Worm (Caenorhabditis elegans) whole organism, L1 larva: ENCODE results near the gene klp-12.

Source experiments
- C04F5.9 ChIP-seq: sonication (generic microtip); optimal IDR thresholded peaks from 2 replicates; lab custom pipeline; 2016; ENCODE audit warnings: missing genetic modification characterization, missing compliant biosample characterization
- C16A3.4 ChIP-seq: fragments of 150-350 bp; optimal IDR thresholded peaks from 2 replicates; lab custom pipeline; 2014; ENCODE audit warnings: missing biosample characterization, missing genetic modification characterization
- aha-1 ChIP-seq: fragments of 150-350 bp; optimal IDR thresholded peaks from 2 replicates; lab custom pipeline; 2014; ENCODE audit warnings: missing biosample characterization, missing genetic modification characterization
- blmp-1 ChIP-seq: fragments of 150-350 bp; optimal IDR thresholded peaks from 2 replicates; lab custom pipeline; 2014; ENCODE audit warnings: missing biosample characterization, missing genetic modification characterization
- ceh-90 ChIP-seq: sonication (generic microtip); optimal IDR thresholded peaks from 2 replicates; lab custom pipeline; 2016; ENCODE audit warnings: missing genetic modification characterization, missing compliant biosample characterization
- ces-1 ChIP-seq: fragments of 150-350 bp; optimal IDR thresholded peaks from 2 replicates; lab custom pipeline; 2014; ENCODE audit warnings: missing biosample characterization, missing genetic modification reagents, missing genetic modification characterization
- efl-1 ChIP-seq, 4 experiments: fragments of 150-350 bp; optimal IDR thresholded peaks in 3 of 4; peaks in 1 of 4; 1 replicate in 1 of 4; 2 replicates in 3 of 4; lab custom pipeline; 2014; ENCODE audit warnings: missing biosample characterization in 2 of 4, missing genetic modification characterization in 2 of 4, missing genetic modification reagents in 2 of 4
- egl-27 ChIP-seq, 2 experiments: fragments of 150-350 bp in 1 of 2; sonication (generic microtip); optimal IDR thresholded peaks; 3 replicates each; lab custom pipeline; 2017 to 2018; ENCODE audit warnings: missing biosample characterization in 2 of 2, missing genetic modification characterization in 2 of 2, missing genetic modification reagents in 2 of 2
- elt-2 ChIP-seq: sonication (generic microtip); optimal IDR thresholded peaks from 2 replicates; lab custom pipeline; 2016; ENCODE audit warnings: missing genetic modification characterization, mild to moderate bottlenecking, inconsistent platforms, missing compliant biosample characterization, missing genetic modification reagents
- ets-5 ChIP-seq: fragments of 200-800 bp; sonication (Bioruptor generic); IDR thresholded peaks from 2 replicates; pipeline ENCODE4 v1.3.6; 2022; ENCODE audit warnings: missing genetic modification characterization, missing compliant biosample characterization
- fkh-4 ChIP-seq: sonication (generic microtip); optimal IDR thresholded peaks from 2 replicates; lab custom pipeline; 2016; ENCODE audit warnings: missing compliant biosample characterization, missing genetic modification characterization, borderline replicate concordance
- fkh-8 ChIP-seq: sonication (generic microtip); optimal IDR thresholded peaks from 2 replicates; lab custom pipeline; 2016; ENCODE audit warnings: mild to moderate bottlenecking, missing genetic modification characterization, missing compliant biosample characterization
- fos-1 ChIP-seq: fragments of 150-350 bp; optimal IDR thresholded peaks from 2 replicates; lab custom pipeline; 2014; ENCODE audit warnings: missing biosample characterization, missing genetic modification characterization
- hlh-17 ChIP-seq: fragments of 200-800 bp; sonication (Bioruptor generic); optimal IDR thresholded peaks from 2 replicates; lab custom pipeline; 2018; ENCODE audit warnings: missing genetic modification characterization, mild to moderate bottlenecking, missing compliant biosample characterization, moderate library complexity, borderline replicate concordance
- hlh-4 ChIP-seq: sonication (generic microtip); optimal IDR thresholded peaks from 2 replicates; lab custom pipeline; 2016; ENCODE audit warnings: mild to moderate bottlenecking, missing genetic modification characterization, missing compliant biosample characterization
- hpl-2 ChIP-seq: fragments of 150-350 bp; optimal IDR thresholded peaks from 2 replicates; lab custom pipeline; 2014; ENCODE audit warnings: missing biosample characterization, missing genetic modification reagents, missing genetic modification characterization
- irx-1 ChIP-seq: sonication (generic microtip); optimal IDR thresholded peaks from 2 replicates; lab custom pipeline; 2016; ENCODE audit warnings: missing genetic modification characterization, missing compliant biosample characterization
- isw-1 ChIP-seq: fragments of 200-800 bp; sonication (Bioruptor generic); IDR thresholded peaks from 2 replicates; pipeline ENCODE4 v1.3.6; 2022; ENCODE audit warnings: missing genetic modification characterization, missing compliant biosample characterization
- lin-14 ChIP-seq: fragments of 200-800 bp; sonication (Bioruptor generic); optimal IDR thresholded peaks from 2 replicates; lab custom pipeline; 2018; ENCODE audit warnings: mild to moderate bottlenecking, missing genetic modification characterization, moderate library complexity, missing compliant biosample characterization
- lin-15B ChIP-seq: fragments of 150-350 bp; sonication (generic microtip); optimal IDR thresholded peaks from 3 replicates; lab custom pipeline; 2014; ENCODE audit warnings: missing biosample characterization, missing genetic modification characterization
- lin-35 ChIP-seq, 2 experiments: fragments of 150-350 bp; optimal IDR thresholded peaks; 2 replicates each; lab custom pipeline; 2014; ENCODE audit warnings: missing biosample characterization in 2 of 2, missing genetic modification characterization in 2 of 2, missing genetic modification reagents in 2 of 2
- lin-39 ChIP-seq: fragments of 150-350 bp; optimal IDR thresholded peaks from 2 replicates; lab custom pipeline; 2014; ENCODE audit warnings: missing biosample characterization, missing genetic modification reagents, missing genetic modification characterization
- lsy-2 ChIP-seq, 2 experiments: fragments of 150-350 bp; optimal IDR thresholded peaks; 2 replicates each; lab custom pipeline; 2014; ENCODE audit warnings: missing biosample characterization in 2 of 2, missing genetic modification characterization in 2 of 2
- mef-2 ChIP-seq: fragments of 150-350 bp; optimal IDR thresholded peaks from 2 replicates; lab custom pipeline; 2014; ENCODE audit warnings: missing biosample characterization, missing genetic modification characterization
- nhr-237 ChIP-seq: fragments of 150-350 bp; optimal IDR thresholded peaks from 2 replicates; lab custom pipeline; 2014; ENCODE audit warnings: missing biosample characterization, missing genetic modification characterization
- nhr-77 ChIP-seq: fragments of 150-350 bp; optimal IDR thresholded peaks from 2 replicates; lab custom pipeline; 2014; ENCODE audit warnings: missing biosample characterization, missing genetic modification characterization
- nhr-84 ChIP-seq: sonication (generic microtip); optimal IDR thresholded peaks from 2 replicates; lab custom pipeline; 2017; ENCODE audit warnings: missing biosample characterization, missing genetic modification characterization
- nhr-85 ChIP-seq: sonication (generic microtip); peaks from one replicate; lab custom pipeline; 2016; ENCODE audit warnings: missing genetic modification characterization, inconsistent platforms, missing compliant biosample characterization
- nhr-90 ChIP-seq: sonication (generic microtip); optimal IDR thresholded peaks from 2 replicates; lab custom pipeline; 2016; ENCODE audit warnings: mild to moderate bottlenecking, missing genetic modification characterization, missing compliant biosample characterization; ENCODE audit not compliant: poor library complexity
- pag-3 ChIP-seq: sonication (generic microtip); optimal IDR thresholded peaks from 2 replicates; lab custom pipeline; 2017; ENCODE audit warnings: missing genetic modification characterization, mild to moderate bottlenecking, missing compliant biosample characterization, antibody characterized with exemption, borderline replicate concordance; ENCODE audit not compliant: insufficient read depth
- rnt-1 ChIP-seq: sonication (generic microtip); optimal IDR thresholded peaks from 2 replicates; lab custom pipeline; 2016; ENCODE audit warnings: mild to moderate bottlenecking, missing genetic modification characterization, moderate library complexity, missing compliant biosample characterization
- skn-1 ChIP-seq: fragments of 150-350 bp; optimal IDR thresholded peaks from 2 replicates; lab custom pipeline; 2014; ENCODE audit warnings: missing biosample characterization, missing genetic modification characterization
- sptf-1 ChIP-seq: fragments of 150-350 bp; optimal IDR thresholded peaks from 2 replicates; lab custom pipeline; 2014; ENCODE audit warnings: missing biosample characterization, missing genetic modification characterization
- unc-62 ChIP-seq: fragments of 150-350 bp; optimal IDR thresholded peaks from 2 replicates; lab custom pipeline; 2014; ENCODE audit warnings: missing biosample characterization, missing genetic modification reagents, missing genetic modification characterization
- unc-86 ChIP-seq: sonication (generic microtip); optimal IDR thresholded peaks from 2 replicates; lab custom pipeline; 2016; ENCODE audit warnings: missing genetic modification characterization, missing compliant biosample characterization
- zip-4 ChIP-seq: fragments of 200-800 bp; sonication (Bioruptor generic); optimal IDR thresholded peaks from 2 replicates; lab custom pipeline; 2018; ENCODE audit warnings: mild to moderate bottlenecking, missing genetic modification characterization, moderate library complexity, missing compliant biosample characterization
- ztf-11 ChIP-seq, 2 experiments: sonication (generic microtip); optimal IDR thresholded peaks; 2 replicates each; lab custom pipeline; 2016 to 2017; ENCODE audit warnings: missing genetic modification characterization in 2 of 2, missing biosample characterization in 1 of 2, missing compliant biosample characterization in 1 of 2

Gene klp-12

DNA sequence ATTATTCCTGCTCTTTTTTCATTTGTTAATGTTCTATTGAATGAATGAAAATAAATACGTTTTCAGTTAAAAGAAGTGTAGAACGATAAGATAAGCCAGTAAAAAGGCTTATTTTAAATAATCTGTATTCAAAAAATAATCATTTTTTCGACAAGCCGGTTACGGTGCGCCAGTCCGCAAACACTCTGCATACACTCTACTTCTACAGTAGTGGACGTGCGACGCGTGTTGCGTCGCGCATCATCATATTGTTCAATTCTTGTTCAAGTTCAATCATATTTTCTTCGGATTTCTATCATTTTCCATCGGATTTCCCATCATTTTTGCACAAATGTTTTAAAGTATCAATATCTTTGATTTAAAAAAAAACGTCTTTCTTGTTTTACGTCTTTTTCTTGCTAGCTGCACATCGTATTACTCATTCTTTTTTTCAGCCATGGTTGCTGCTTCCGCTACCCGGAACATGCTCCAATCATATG is 39.7 kb downstream of the klp-12 start, which contains the start of gene B0035.18:
Gene B0035.18, plus strand, starts transcription at position 429 of the 479 bp plus-strand sequence.
- TF ChIP-seq lsy-2 (tag; optimal IDR thresholded peaks at IDR 0.05; lab: Kevin White, UChicago), result peak in 1 of 2 experiments; percentile 40
- no peak for TF ChIP-seq nhr-77 (tag; lab: Kevin White, UChicago)
- TF ChIP-seq ets-5 (GFP tag; lab: Robert Waterston, UW), result no peak
- no peak for TF ChIP-seq zip-4 (GFP tag; lab: Kevin White, UChicago)
- TF ChIP-seq, all 84 proteins: peak for 1

DNA sequence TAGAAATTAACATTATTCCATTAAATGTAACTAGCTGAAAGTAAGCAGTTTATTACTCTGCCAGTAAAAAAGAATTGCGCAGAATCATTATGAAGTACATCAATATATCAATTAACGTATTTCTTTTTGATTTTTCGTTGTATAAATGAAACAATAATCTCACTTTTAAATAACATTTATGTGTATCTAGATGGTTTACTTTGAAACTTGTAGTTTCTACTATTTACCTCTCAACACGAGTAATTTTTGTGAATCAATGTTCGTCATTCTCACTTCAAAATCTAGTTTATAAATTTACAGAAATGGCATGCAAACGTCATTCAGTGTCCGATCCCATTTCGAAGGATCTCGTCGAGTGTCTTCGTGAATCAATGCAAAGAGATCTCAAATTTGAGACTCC is 42.5 kb downstream of the klp-12 start, which contains the start of gene gspd-1:
Gene gspd-1, plus strand, starts transcription at position 301 of the 400 bp plus-strand sequence.
- no peak for TF ChIP-seq mef-2 (tag; lab: Kevin White, UChicago)
- TF ChIP-seq isw-1 (GFP tag; lab: Robert Waterston, UW), result no peak
- TF ChIP-seq fos-1, result no peak
- TF ChIP-seq nhr-90 (tag; lab: Kevin White, UChicago), result no peak
- no peak for TF ChIP-seq lsy-2 (tag; optimal IDR thresholded peaks at IDR 0.05; lab: Kevin White, UChicago)
- TF ChIP-seq C04F5.9, result no peak
- TF ChIP-seq hlh-17 (GFP tag; lab: Kevin White, UChicago), result no peak
- TF ChIP-seq ceh-90 (tag; lab: Kevin White, UChicago), result no peak
- TF ChIP-seq C16A3.4 (tag; lab: Kevin White, UChicago), result no peak
- no peak for TF ChIP-seq elt-2 (tag; lab: Kevin White, UChicago)
- no peak for TF ChIP-seq hlh-4
- no peak for TF ChIP-seq irx-1 (tag; lab: Kevin White, UChicago)
- no peak for TF ChIP-seq lin-15B (tag; lab: Kevin White, UChicago)
- no peak for TF ChIP-seq blmp-1 (tag; lab: Kevin White, UChicago)
- TF ChIP-seq ces-1, result no peak
- no peak for TF ChIP-seq rnt-1
- TF ChIP-seq unc-62 (GFP tag; lab: Kevin White, UChicago), result no peak
- TF ChIP-seq egl-27 (tag; optimal IDR thresholded peaks at IDR 0.05; lab: Kevin White, UChicago), result no peak

DNA sequence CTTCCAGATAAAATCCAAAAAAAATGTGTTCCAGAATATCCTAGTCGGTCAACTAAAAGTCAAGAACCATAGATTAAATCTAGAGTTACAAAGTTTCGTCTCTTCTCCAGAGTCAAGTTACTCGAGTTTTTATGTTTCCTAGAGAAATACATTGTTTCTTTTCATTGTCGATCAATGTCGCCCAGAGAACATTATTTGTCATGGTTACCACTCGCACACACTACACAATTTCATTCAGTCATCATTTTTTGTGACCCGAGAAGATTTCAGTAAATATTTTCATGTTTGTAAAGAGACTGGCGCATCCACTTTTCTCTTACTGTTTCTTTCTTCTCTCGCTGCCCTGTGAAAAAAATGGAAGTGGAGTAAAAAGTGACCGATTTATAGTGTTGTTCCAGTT is 43.0 kb downstream of the klp-12 start:
- peak; percentile 31 for TF ChIP-seq skn-1 (tag; lab: Kevin White, UChicago)
- peak; percentile 53 for TF ChIP-seq nhr-85 (tag; lab: Kevin White, UChicago)
- no peak for TF ChIP-seq hlh-4

DNA sequence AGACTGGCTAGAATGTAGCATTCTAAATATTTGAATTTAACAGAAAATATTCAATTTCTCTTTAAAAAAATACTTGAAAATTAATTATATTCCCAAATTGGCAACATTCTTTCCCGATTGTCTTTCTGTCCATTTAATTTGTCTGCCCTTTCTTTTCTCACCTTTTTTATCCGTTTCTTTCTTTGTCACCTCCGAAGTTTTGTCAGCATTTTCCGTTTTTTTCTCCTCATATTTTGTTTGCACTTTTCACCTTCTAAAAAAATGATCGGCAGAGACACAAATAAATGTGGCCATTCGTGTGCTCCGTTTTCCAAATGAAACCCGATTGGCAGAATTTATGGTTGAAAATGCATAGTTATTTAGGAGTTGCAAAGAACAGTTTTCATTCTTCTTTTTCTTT is 43.6 kb downstream of the klp-12 start:
- TF ChIP-seq fkh-8 (tag; lab: Kevin White, UChicago) (no peak), lin-14 (GFP tag; lab: Kevin White, UChicago) (peak; percentile 51), nhr-84 (tag; lab: Kevin White, UChicago) (no peak), ces-1 (no peak), unc-86 (no peak), nhr-85 (tag; lab: Kevin White, UChicago) (peak; percentile 31), lin-39 (tag; lab: Kevin White, UChicago) (no peak), sptf-1 (no peak), nhr-237 (tag; lab: Kevin White, UChicago) (no peak), skn-1 (tag; lab: Kevin White, UChicago) (peak; percentile 78), aha-1 (tag; lab: Kevin White, UChicago) (no peak), pag-3 (tag; lab: Kevin White, UChicago) (no peak), hpl-2 (no peak), lin-35 (GFP tag; optimal IDR thresholded peaks at IDR 0.05; lab: Kevin White, UChicago) (no peak)
- TF ChIP-seq, all 84 proteins: peak for 3

DNA sequence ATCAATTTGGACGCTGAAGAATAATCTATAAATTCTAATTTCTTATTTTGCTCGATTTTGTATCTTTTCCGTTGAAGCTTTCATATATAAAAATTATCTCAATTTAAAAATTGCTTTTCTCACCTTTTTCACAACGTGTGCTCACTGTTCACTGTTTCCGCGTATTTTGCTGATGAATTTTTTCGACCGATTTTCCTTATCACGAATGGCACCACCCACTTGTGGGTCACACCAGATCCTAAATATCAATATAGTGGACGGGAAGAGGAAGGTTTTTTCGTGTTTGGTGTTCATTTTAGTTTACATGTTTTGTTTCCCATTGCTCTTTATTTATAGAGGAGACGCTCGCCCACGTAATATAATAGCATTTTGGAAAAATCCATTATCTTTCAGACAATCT is 44.0 kb downstream of the klp-12 start:
- no peak for TF ChIP-seq C16A3.4 (tag; lab: Kevin White, UChicago)
- no peak for TF ChIP-seq fkh-4 (tag; lab: Kevin White, UChicago)
- TF ChIP-seq efl-1 (optimal IDR thresholded peaks at IDR 0.05; lab: Kevin White, UChicago), result no peak
- peak in 1 of 2 experiments; percentile 90 for TF ChIP-seq efl-1 (GFP tag; optimal IDR thresholded peaks at IDR 0.05 in 1 of 2; lab: Kevin White, UChicago)
- peak; percentile 80 for TF ChIP-seq nhr-85 (tag; lab: Kevin White, UChicago)
- peak in 1 of 2 experiments; percentile 26 for TF ChIP-seq ztf-11 (tag; optimal IDR thresholded peaks at IDR 0.05; lab: Kevin White, UChicago)
- no peak for TF ChIP-seq lin-15B (tag; lab: Kevin White, UChicago)
